Worm (Caenorhabditis elegans): Measurements from ENCODE around the gene nhr-25.

DNA sequence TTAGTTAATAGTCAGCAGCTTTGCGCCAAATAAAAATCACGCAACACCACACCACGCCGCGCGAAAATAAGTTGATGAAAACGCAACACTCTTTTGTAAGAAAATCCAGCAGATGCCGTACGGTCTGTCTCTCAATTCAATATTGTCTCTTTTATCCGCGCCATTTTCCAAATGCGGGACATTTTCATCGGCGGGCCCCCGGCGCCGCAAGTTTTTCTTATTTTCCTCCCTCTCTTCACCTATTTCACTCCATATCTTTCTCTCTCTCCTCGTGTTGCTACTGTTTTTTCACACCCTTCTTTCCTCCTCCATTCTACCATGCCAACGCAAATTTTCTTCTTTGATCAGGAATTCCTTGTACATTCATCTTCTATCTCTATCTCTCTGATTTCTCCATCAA lies 2.0 kb upstream of the nhr-25 start:
- TF ChIP-seq pha-4 (tag; optimal IDR thresholded peaks at IDR 0.05) (no peak), nhr-11 (tag; optimal IDR thresholded peaks at IDR 0.05) (no peak), T23F11.4 (GFP tag; optimal IDR thresholded peaks at IDR 0.05) (no peak), rnt-1 (tag; optimal IDR thresholded peaks at IDR 0.05) (no peak), tbx-7 (tag; optimal IDR thresholded peaks at IDR 0.05) (no peak), nfya-1 (tag; optimal IDR thresholded peaks at IDR 0.05) (no peak), lin-11 (tag; optimal IDR thresholded peaks at IDR 0.05) (no peak), F13H6.1 (tag; optimal IDR thresholded peaks at IDR 0.05) (no peak), npax-4 (tag; optimal IDR thresholded peaks at IDR 0.05) (no peak), unc-55 (GFP tag; optimal IDR thresholded peaks at IDR 0.05) (no peak)
